Fruit fly (Drosophila melanogaster): ENCODE results near the gene CG14374.
A peak's percentile ranks its signal among the peaks of the same experiment; 100 is the strongest.

Gene CG14374

dm6 chr3R:13369348-13369747, 27.6 kb downstream of the CG14374 start, which contains the start of gene CheA87a:
Gene CheA87a (plus strand): TSS chr3R:13369648.
- TF ChIP-seq psq (GFP tag; optimal IDR thresholded peaks at IDR 0.05): no peak
- no peak for TF ChIP-seq woc (GFP tag; optimal IDR thresholded peaks at IDR 0.05)
- TF ChIP-seq br (GFP tag; optimal IDR thresholded peaks at IDR 0.05): no peak
- TF ChIP-seq foxo (GFP tag; optimal IDR thresholded peaks at IDR 0.05): no peak

- TF ChIP-seq ey (GFP tag; optimal IDR thresholded peaks at IDR 0.05) (peak; percentile 78), Hr78 (GFP tag; optimal IDR thresholded peaks at IDR 0.05) (no peak), dl (GFP tag; optimal IDR thresholded peaks at IDR 0.05; ENCODE audit: insufficient read depth in 1 of 2, partially characterized antibody in 2 of 2) (no peak), GATAd (GFP tag; optimal IDR thresholded peaks at IDR 0.05) (peak; percentile 62), CG9705 (GFP tag; optimal IDR thresholded peaks at IDR 0.05) (peak; percentile 64), Hnf4 (GFP tag; optimal IDR thresholded peaks at IDR 0.05) (peak; percentile 71), Sp1 (GFP tag; optimal IDR thresholded peaks at IDR 0.05) (peak; percentile 79), pan (optimal IDR thresholded peaks at IDR 0.05) (no peak), psq (GFP tag; optimal IDR thresholded peaks at IDR 0.05) (peak; percentile 77), lola (GFP tag; optimal IDR thresholded peaks at IDR 0.05) (no peak), jim (GFP tag; optimal IDR thresholded peaks at IDR 0.05) (no peak), dsf (GFP tag; optimal IDR thresholded peaks at IDR 0.05; ENCODE audit: borderline replicate concordance) (peak; percentile 73), woc (GFP tag; optimal IDR thresholded peaks at IDR 0.05) (peak; percentile 72), Vsx2 (GFP tag; optimal IDR thresholded peaks at IDR 0.05; ENCODE audit: partially characterized antibody) (no peak), dmrt93B (GFP tag; optimal IDR thresholded peaks at IDR 0.05) (peak; percentile 82), Rel (GFP tag; optimal IDR thresholded peaks at IDR 0.05) (no peak), Rel (tag; optimal IDR thresholded peaks at IDR 0.05) (no peak), foxo (GFP tag; optimal IDR thresholded peaks at IDR 0.05) (peak in 1 of 2 experiments; percentile 88), OdsH (GFP tag; optimal IDR thresholded peaks at IDR 0.05) (peak; percentile 79), Jra (GFP tag; optimal IDR thresholded peaks at IDR 0.05) (peak; percentile 80), CrebA (GFP tag; optimal IDR thresholded peaks at IDR 0.05; ENCODE audit: borderline replicate concordance) (no peak), Mio (GFP tag; optimal IDR thresholded peaks at IDR 0.05) (no peak), tai (GFP tag; optimal IDR thresholded peaks at IDR 0.05) (peak; percentile 85), h (GFP tag; optimal IDR thresholded peaks at IDR 0.05) (peak; percentile 80), N (GFP tag; optimal IDR thresholded peaks at IDR 0.05) (no peak), sage (GFP tag; optimal IDR thresholded peaks at IDR 0.05) (peak; percentile 24), usp (GFP tag; optimal IDR thresholded peaks at IDR 0.05) (no peak), Dif (GFP tag; optimal IDR thresholded peaks at IDR 0.05; ENCODE audit: partially characterized antibody) (no peak), sv (GFP tag; optimal IDR thresholded peaks at IDR 0.05) (peak; percentile 54), CG32264 (GFP tag; optimal IDR thresholded peaks at IDR 0.05) (peak; percentile 32), Abd-B (GFP tag; optimal IDR thresholded peaks at IDR 0.05) (no peak), Dfd (GFP tag; optimal IDR thresholded peaks at IDR 0.05) (no peak), Hr83 (GFP tag; optimal IDR thresholded peaks at IDR 0.05; ENCODE audit: poor library complexity, severe bottlenecking) (no peak), HLH106 (tag; optimal IDR thresholded peaks at IDR 0.05) (peak; percentile 77), Myc (optimal IDR thresholded peaks at IDR 0.05) (no peak), br (GFP tag; optimal IDR thresholded peaks at IDR 0.05) (peak; percentile 69), rgr (GFP tag; optimal IDR thresholded peaks at IDR 0.05) (peak; percentile 79), brk (GFP tag; optimal IDR thresholded peaks at IDR 0.05) (peak; percentile 68), fru (GFP tag; optimal IDR thresholded peaks at IDR 0.05) (peak; percentile 82)
Measured at dm6 chr3R:13366561-13367518, 30.1 kb downstream of the CG14374 start, which contains the start of gene Elp6. Gene Elp6 (minus strand): TSS chr3R:13366910.

Measured in whole organism, wandering third instar larva.